Worm (Caenorhabditis elegans) whole organism, L4 larva: ENCODE results near the gene ZK1240.8.

Source experiments
- Y105C5A.15 ChIP-seq: fragments of 200-800 bp; sonication (Bioruptor generic); IDR thresholded peaks from 2 replicates; pipeline ENCODE4 v1.3.6; 2022; ENCODE audit warnings: missing genetic modification characterization, missing compliant biosample characterization
- ZK546.5 ChIP-seq, 2 experiments: sonication (generic microtip); optimal IDR thresholded peaks; 2 replicates each; lab custom pipeline; 2017; ENCODE audit warnings: missing biosample characterization in 2 of 2, missing genetic modification characterization in 2 of 2
- aha-1 ChIP-seq: fragments of 150-350 bp; peaks from one replicate; lab custom pipeline; 2014; ENCODE audit warnings: missing biosample characterization, missing genetic modification characterization
- ama-1 ChIP-seq: fragments of 150-350 bp; optimal IDR thresholded peaks from 2 replicates; lab custom pipeline; 2014; ENCODE audit warnings: inconsistent platforms, mixed read lengths
- dmd-6 ChIP-seq: fragments of 200-800 bp; sonication (Bioruptor generic); IDR thresholded peaks from 2 replicates; pipeline ENCODE4 v1.3.6; 2022; ENCODE audit warnings: missing genetic modification reagents, missing genetic modification characterization, missing compliant biosample characterization
- egl-43 ChIP-seq: fragments of 200-800 bp; sonication (Bioruptor generic); IDR thresholded peaks from 2 replicates; pipeline ENCODE4 v1.3.6; 2022; ENCODE audit warnings: missing genetic modification reagents, missing genetic modification characterization, missing compliant biosample characterization
- lsy-2 ChIP-seq, 2 experiments: fragments of 150-350 bp in 1 of 2; sonication (generic microtip) in 1 of 2; optimal IDR thresholded peaks; 2 replicates each; lab custom pipeline; 2014 to 2017; ENCODE audit warnings: missing biosample characterization in 2 of 2, missing genetic modification characterization in 2 of 2
- mes-2 ChIP-seq: sonication (generic microtip); optimal IDR thresholded peaks from 2 replicates; lab custom pipeline; 2016; ENCODE audit warnings: missing genotype, mild to moderate bottlenecking, missing genetic modification characterization, missing compliant biosample characterization; ENCODE audit not compliant: poor library complexity, severe bottlenecking
- nhr-28 ChIP-seq: fragments of 150-350 bp; optimal IDR thresholded peaks from 2 replicates; lab custom pipeline; 2014; ENCODE audit warnings: missing biosample characterization, missing genetic modification characterization
- pha-4 ChIP-seq, 2 experiments: fragments of 150-350 bp in 1 of 2; fragments of 200-800 bp in 1 of 2; sonication (Bioruptor generic) in 1 of 2; IDR thresholded peaks in 1 of 2; optimal IDR thresholded peaks in 1 of 2; 2 replicates each; pipeline versions ENCODE4 v1.3.6 to Lab custom; 2014 to 2022; ENCODE audit warnings: missing genetic modification characterization in 2 of 2, missing genetic modification reagents in 2 of 2, missing biosample characterization in 1 of 2, missing compliant biosample characterization in 1 of 2
- snpc-4 ChIP-seq: fragments of 150-350 bp; optimal IDR thresholded peaks from 2 replicates; lab custom pipeline; 2014; ENCODE audit warnings: missing biosample characterization, missing genetic modification characterization
- zag-1 ChIP-seq: fragments of 150-350 bp; optimal IDR thresholded peaks from 2 replicates; lab custom pipeline; 2014; ENCODE audit warnings: missing biosample characterization, missing genetic modification characterization
- ztf-11 ChIP-seq: fragments of 150-350 bp; optimal IDR thresholded peaks from 2 replicates; lab custom pipeline; 2014; ENCODE audit warnings: missing biosample characterization, missing genetic modification characterization
- ztf-7 ChIP-seq: fragments of 150-350 bp; optimal IDR thresholded peaks from 2 replicates; lab custom pipeline; 2014; ENCODE audit warnings: missing biosample characterization, missing genetic modification characterization

DNA sequence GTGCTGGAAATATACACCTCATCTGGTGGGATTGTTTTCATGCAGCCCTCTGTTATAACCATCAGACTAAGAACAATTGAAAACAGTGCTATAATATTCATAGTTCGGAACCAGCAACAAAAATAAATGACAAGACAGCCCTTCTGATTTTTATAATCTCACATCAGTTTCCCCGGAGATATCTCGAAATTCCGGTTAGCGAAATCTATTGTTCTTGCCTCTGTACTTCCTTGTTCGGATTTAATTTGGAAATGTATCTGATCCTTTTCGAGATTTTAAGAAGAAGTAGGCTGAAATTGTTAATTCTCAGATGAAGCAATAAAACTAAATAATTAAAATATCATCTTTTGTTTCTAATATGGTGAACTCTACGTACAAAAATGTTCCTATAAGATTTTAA is 34.8 kb upstream of the ZK1240.8 start, which contains the start of gene F43C11.11:
- TF ChIP-seq ztf-7 (tag; lab: Kevin White, UChicago): no peak
- no peak for TF ChIP-seq Y105C5A.15 (GFP tag; lab: Robert Waterston, UW)
- TF ChIP-seq mes-2 (tag; lab: Kevin White, UChicago): no peak
- TF ChIP-seq ztf-11: no peak
- TF ChIP-seq egl-43 (GFP tag; lab: Robert Waterston, UW): no peak
- no peak for TF ChIP-seq zag-1 (tag; lab: Kevin White, UChicago)
- TF ChIP-seq snpc-4 (tag; lab: Kevin White, UChicago): no peak
- no peak for TF ChIP-seq dmd-6 (GFP tag; lab: Robert Waterston, UW)
- TF ChIP-seq nhr-28 (tag; lab: Kevin White, UChicago): no peak
- TF ChIP-seq aha-1 (tag; lab: Kevin White, UChicago): no peak
- TF ChIP-seq ama-1 (lab: Kevin White, UChicago): no peak
- TF ChIP-seq ZK546.5 (tag; optimal IDR thresholded peaks at IDR 0.05; lab: Kevin White, UChicago): no peak
- no peak for TF ChIP-seq lsy-2 (tag; optimal IDR thresholded peaks at IDR 0.05; lab: Kevin White, UChicago)
- TF ChIP-seq pha-4 (GFP tag; IDR thresholded peaks at IDR 0.05; lab: Robert Waterston, UW): no peak
- no peak for TF ChIP-seq pha-4 (tag; optimal IDR thresholded peaks at IDR 0.05; lab: Kevin White, UChicago)
